Fruit fly (Drosophila melanogaster) whole organism, embryonic: ENCODE measurements around the gene CG8301.

Source experiments
- CG12071 ChIP-seq: fragments of 200-800 bp; sonication (Bioruptor generic); optimal IDR thresholded peaks from 3 replicates; lab custom pipeline; 2018; ENCODE audit warnings: missing biosample characterization, mild to moderate bottlenecking, missing genetic modification characterization
- CG12219 ChIP-seq: fragments of 200-800 bp; sonication (Bioruptor generic); optimal IDR thresholded peaks from 3 replicates; lab custom pipeline; 2018; ENCODE audit warnings: missing biosample characterization, mild to moderate bottlenecking, missing genetic modification characterization
- CG13424 ChIP-seq: fragments of 200-800 bp; sonication (Bioruptor generic); optimal IDR thresholded peaks from 2 replicates; lab custom pipeline; 2019; ENCODE audit warnings: missing biosample characterization, mild to moderate bottlenecking, missing genetic modification characterization, moderate library complexity
- CG14050 ChIP-seq: fragments of 200-800 bp; sonication (Bioruptor generic); IDR thresholded peaks from 3 replicates; pipeline ENCODE4 v1.3.6; 2022; ENCODE audit warnings: missing biosample characterization, missing genetic modification characterization
- CG15269 ChIP-seq: fragments of 200-800 bp; sonication (Bioruptor generic); optimal IDR thresholded peaks from 2 replicates; lab custom pipeline; 2018; ENCODE audit warnings: missing biosample characterization, mild to moderate bottlenecking, missing genetic modification characterization, moderate library complexity
- CG16813 ChIP-seq: fragments of 200-800 bp; sonication (Bioruptor generic); IDR thresholded peaks from 3 replicates; pipeline ENCODE4 v1.3.6; 2022; ENCODE audit warnings: missing biosample characterization, missing genetic modification characterization; ENCODE audit not compliant: partially characterized antibody
- CG17186 ChIP-seq: fragments of 200-800 bp; sonication (Bioruptor generic); optimal IDR thresholded peaks from 3 replicates; lab custom pipeline; 2017; ENCODE audit warnings: missing biosample characterization, missing genetic modification reagents, missing genetic modification characterization
- CG17328 ChIP-seq: fragments of 200-800 bp; sonication (Bioruptor generic); IDR thresholded peaks from 2 replicates; pipeline ENCODE4 v1.3.6; 2022; ENCODE audit warnings: missing biosample characterization, missing genetic modification characterization
- CG18011 ChIP-seq: fragments of 200-800 bp; sonication (Bioruptor generic); optimal IDR thresholded peaks from 2 replicates; lab custom pipeline; 2017; ENCODE audit warnings: missing biosample characterization, missing genetic modification characterization, mild to moderate bottlenecking, moderate library complexity, missing genotype
- CG2120 ChIP-seq: fragments of 200-800 bp; sonication (Bioruptor generic); optimal IDR thresholded peaks from 3 replicates; lab custom pipeline; 2016; ENCODE audit warnings: missing biosample characterization, missing genetic modification characterization
- CG30403 ChIP-seq: fragments of 200-800 bp; sonication (Bioruptor generic); optimal IDR thresholded peaks from 3 replicates; lab custom pipeline; 2016; ENCODE audit warnings: missing biosample characterization, missing genetic modification characterization
- CG30431 ChIP-seq: fragments of 200-800 bp; sonication (Bioruptor generic); optimal IDR thresholded peaks from 2 replicates; lab custom pipeline; 2017; ENCODE audit warnings: missing biosample characterization, missing genetic modification characterization
- CG4282 ChIP-seq: fragments of 200-800 bp; sonication (Bioruptor generic); optimal IDR thresholded peaks from 2 replicates; lab custom pipeline; 2016; ENCODE audit warnings: missing biosample characterization, missing genetic modification characterization
- CG5180 ChIP-seq: fragments of 200-800 bp; sonication (Bioruptor generic); optimal IDR thresholded peaks from 3 replicates; lab custom pipeline; 2017; ENCODE audit warnings: missing biosample characterization, missing genetic modification characterization, mild to moderate bottlenecking, moderate library complexity, missing genetic modification reagents
- CG5245 ChIP-seq: fragments of 200-800 bp; sonication (Bioruptor generic); optimal IDR thresholded peaks from 3 replicates; lab custom pipeline; 2016; ENCODE audit warnings: missing biosample characterization, missing genetic modification characterization
- CG7963 ChIP-seq: fragments of 200-800 bp; sonication (Bioruptor generic); IDR thresholded peaks from 3 replicates; pipeline ENCODE4 v1.3.6; 2022; ENCODE audit warnings: missing biosample characterization, missing genetic modification characterization; ENCODE audit not compliant: partially characterized antibody
- Camta ChIP-seq: fragments of 200-800 bp; sonication (Bioruptor generic); optimal IDR thresholded peaks from 2 replicates; lab custom pipeline; 2016; ENCODE audit warnings: missing biosample characterization, missing genetic modification characterization
- Dll ChIP-seq: fragments of 200-800 bp; sonication (Bioruptor generic); IDR thresholded peaks from 4 replicates; pipeline ENCODE4 v1.3.6; 2022; ENCODE audit warnings: missing biosample characterization, missing genetic modification characterization; ENCODE audit not compliant: partially characterized antibody
- Dref ChIP-seq: fragments of 200-800 bp; sonication (Bioruptor generic); IDR thresholded peaks from 2 replicates; pipeline ENCODE4 v1.3.6; 2022; ENCODE audit warnings: missing biosample characterization, missing genetic modification characterization
- Drgx ChIP-seq: fragments of 200-800 bp; sonication (Bioruptor generic); IDR thresholded peaks from 2 replicates; pipeline ENCODE4 v1.3.6; 2022; ENCODE audit warnings: missing biosample characterization, missing genetic modification characterization
- HLH4C ChIP-seq: fragments of 200-800 bp; sonication (Bioruptor generic); IDR thresholded peaks from 3 replicates; pipeline ENCODE4 v1.3.6; 2022; ENCODE audit warnings: missing biosample characterization, missing genetic modification characterization; ENCODE audit not compliant: partially characterized antibody
- Nf-YC ChIP-seq: fragments of 200-800 bp; optimal IDR thresholded peaks from 3 replicates; lab custom pipeline; 2019; ENCODE audit warnings: missing biosample characterization, mild to moderate bottlenecking, missing genetic modification characterization, moderate library complexity
- Pdp1 ChIP-seq, 2 experiments: fragments of 200-800 bp; sonication (Bioruptor generic); optimal IDR thresholded peaks; 3 replicates each; lab custom pipeline; 2016; ENCODE audit warnings: missing biosample characterization in 2 of 2, missing genetic modification characterization in 2 of 2, mild to moderate bottlenecking in 1 of 2, moderate library complexity in 1 of 2
- Xrp1 ChIP-seq: fragments of 200-800 bp; sonication (Bioruptor generic); IDR thresholded peaks from 2 replicates; pipeline ENCODE4 v1.3.6; 2022; ENCODE audit warnings: missing biosample characterization, missing genetic modification characterization
- bbx ChIP-seq: fragments of 200-800 bp; sonication (Bioruptor generic); IDR thresholded peaks from 2 replicates; pipeline ENCODE4 v1.3.6; 2022; ENCODE audit warnings: missing biosample characterization, missing genetic modification characterization; ENCODE audit not compliant: partially characterized antibody
- cas ChIP-seq: fragments of 200-800 bp; sonication (Bioruptor generic); IDR thresholded peaks from 2 replicates; pipeline ENCODE4 v1.3.6; 2022; ENCODE audit warnings: missing biosample characterization, missing genetic modification characterization
- cwo ChIP-seq: fragments of 200-800 bp; sonication (Bioruptor generic); optimal IDR thresholded peaks from 3 replicates; lab custom pipeline; 2017; ENCODE audit warnings: missing biosample characterization, missing genetic modification characterization, mild to moderate bottlenecking, moderate library complexity, missing genetic modification reagents
- dmrt99B ChIP-seq: fragments of 200-800 bp; sonication (Bioruptor generic); optimal IDR thresholded peaks from 2 replicates; lab custom pipeline; 2018; ENCODE audit warnings: missing biosample characterization, mild to moderate bottlenecking, missing genetic modification characterization, moderate library complexity
- grn ChIP-seq: fragments of 200-800 bp; sonication (Bioruptor generic); optimal IDR thresholded peaks from 3 replicates; lab custom pipeline; 2017; ENCODE audit warnings: missing biosample characterization, missing genetic modification characterization
- hb ChIP-seq: fragments of 200-800 bp; sonication (Bioruptor generic); IDR thresholded peaks from 3 replicates; pipeline ENCODE4 v1.3.6; 2022; ENCODE audit warnings: missing biosample characterization, missing genetic modification characterization; ENCODE audit not compliant: partially characterized antibody
- hkb ChIP-seq, 2 experiments: fragments of 200-800 bp in 1 of 2; fragments of >200 bp in 1 of 2; sonication (Bioruptor generic) in 1 of 2; IDR thresholded peaks in 1 of 2; optimal IDR thresholded peaks in 1 of 2; 2 replicates each; pipeline versions ENCODE4 v1.3.6 to Lab custom; 2017 to 2022; ENCODE audit warnings: missing biosample characterization in 1 of 2, missing genetic modification characterization in 1 of 2
- insv ChIP-seq, 2 experiments: fragments of 200-800 bp; sonication (Bioruptor generic); optimal IDR thresholded peaks; 3 replicates each; lab custom pipeline; 2016 to 2018; ENCODE audit warnings: missing biosample characterization in 2 of 2, missing genetic modification characterization in 2 of 2
- jing ChIP-seq: fragments of 200-800 bp; sonication (Bioruptor generic); optimal IDR thresholded peaks from 2 replicates; lab custom pipeline; 2018; ENCODE audit warnings: missing biosample characterization, mild to moderate bottlenecking, missing genetic modification characterization
- lola ChIP-seq, 3 experiments: fragments of >200 bp in 2 of 3; fragments of 200-800 bp in 1 of 3; sonication (Bioruptor generic) in 1 of 3; optimal IDR thresholded peaks; 2 replicates each; lab custom pipeline; 2017 to 2019; ENCODE audit warnings: missing biosample characterization in 3 of 3, missing genetic modification characterization in 3 of 3, mild to moderate bottlenecking in 1 of 3, moderate library complexity in 1 of 3
- luna ChIP-seq: fragments of 200-800 bp; sonication (Bioruptor generic); optimal IDR thresholded peaks from 2 replicates; lab custom pipeline; 2016; ENCODE audit warnings: missing biosample characterization, missing genetic modification characterization
- nerfin-2 ChIP-seq: fragments of 200-800 bp; sonication (Bioruptor generic); IDR thresholded peaks from 2 replicates; pipeline ENCODE4 v1.3.6; 2022; ENCODE audit warnings: missing biosample characterization, missing genetic modification characterization; ENCODE audit not compliant: partially characterized antibody
- nmo ChIP-seq: fragments of 200-800 bp; sonication (Bioruptor generic); optimal IDR thresholded peaks from 2 replicates; lab custom pipeline; 2018; ENCODE audit warnings: missing biosample characterization, mild to moderate bottlenecking, missing genetic modification characterization, moderate library complexity
- oc ChIP-seq: fragments of 200-800 bp; sonication (Bioruptor generic); optimal IDR thresholded peaks from 2 replicates; lab custom pipeline; 2018; ENCODE audit warnings: missing biosample characterization, mild to moderate bottlenecking, missing genetic modification characterization, moderate library complexity
- odd ChIP-seq: fragments of 200-800 bp; sonication (Bioruptor generic); optimal IDR thresholded peaks from 2 replicates; lab custom pipeline; 2017; ENCODE audit warnings: missing biosample characterization, mild to moderate bottlenecking, missing genetic modification characterization
- so ChIP-seq: fragments of 200-800 bp; sonication (Bioruptor generic); IDR thresholded peaks from 3 replicates; pipeline ENCODE4 v1.3.6; 2022; ENCODE audit warnings: missing biosample characterization, missing genetic modification characterization
- tna ChIP-seq: fragments of 200-800 bp; sonication (Bioruptor generic); IDR thresholded peaks from 2 replicates; pipeline ENCODE4 v1.3.6; 2022; ENCODE audit warnings: missing biosample characterization, missing genetic modification characterization; ENCODE audit not compliant: partially characterized antibody
- unc-4 ChIP-seq: fragments of 200-800 bp; sonication (Bioruptor generic); IDR thresholded peaks from 2 replicates; pipeline ENCODE4 v1.3.6; 2022; ENCODE audit warnings: missing biosample characterization, missing genetic modification characterization; ENCODE audit not compliant: partially characterized antibody
- usp ChIP-seq: fragments of >200 bp; optimal IDR thresholded peaks from 2 replicates; lab custom pipeline; 2017; ENCODE audit warnings: missing biosample characterization, missing genetic modification characterization
- wor ChIP-seq: fragments of 200-800 bp; sonication (Bioruptor generic); IDR thresholded peaks from 2 replicates; pipeline ENCODE4 v1.3.6; 2022; ENCODE audit warnings: missing biosample characterization, missing genetic modification characterization

The CG8301 gene

DNA sequence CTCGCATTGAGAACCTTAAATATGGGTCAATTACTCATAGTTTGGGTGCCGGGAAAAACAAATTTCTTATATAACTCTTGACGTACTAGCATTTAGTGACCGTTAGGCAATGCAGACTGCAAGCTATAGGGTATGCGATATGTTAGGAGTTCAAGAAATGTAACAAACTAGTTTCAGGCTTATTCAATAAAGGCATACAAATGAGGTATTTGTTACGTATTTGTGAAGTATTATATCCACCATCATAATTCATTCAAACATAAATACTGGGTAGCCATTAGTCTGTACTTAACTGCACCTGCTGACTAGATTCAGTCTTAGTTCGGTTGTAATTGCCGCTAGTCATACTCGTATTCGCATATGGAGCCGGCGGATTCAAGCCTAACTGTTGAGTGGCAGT, 27.1 kb downstream of the CG8301 start (continued):
- no peak for TF ChIP-seq Camta (GFP tag; lab: Kevin White, UChicago)
- no peak for TF ChIP-seq CG5180 (GFP tag; lab: Kevin White, UChicago)
- TF ChIP-seq nerfin-2 (GFP tag; lab: Robert Waterston, UW), result peak; percentile 62
- no peak for TF ChIP-seq CG30431
- peak; percentile 78 for TF ChIP-seq tna (GFP tag; lab: Robert Waterston, UW)
- TF ChIP-seq dmrt99B (tag; lab: Kevin White, UChicago), result no peak
- TF ChIP-seq grn, result no peak
- TF ChIP-seq nmo (GFP tag; lab: Kevin White, UChicago), result no peak
- TF ChIP-seq CG30403 (GFP tag; lab: Kevin White, UChicago), result no peak
- TF ChIP-seq usp (GFP tag; lab: Kevin White, UChicago), result no peak
- peak in 1 of 2 experiments; percentile 67 for TF ChIP-seq Pdp1 (GFP tag; optimal IDR thresholded peaks at IDR 0.05; lab: Kevin White, UChicago)
- TF ChIP-seq HLH4C (GFP tag; lab: Robert Waterston, UW), result peak; percentile 87
- no peak for TF ChIP-seq CG5245 (GFP tag; lab: Kevin White, UChicago)
- no peak for TF ChIP-seq CG17186 (GFP tag; lab: Kevin White, UChicago)
- TF ChIP-seq CG15269, result no peak
- TF ChIP-seq insv (GFP tag; optimal IDR thresholded peaks at IDR 0.05; lab: Kevin White, UChicago), result no peak
- TF ChIP-seq luna (GFP tag; lab: Kevin White, UChicago), result no peak
- no peak for TF ChIP-seq odd (GFP tag; lab: Kevin White, UChicago)
- peak; percentile 31; the same call in 1 of the 2 replicates for TF ChIP-seq bbx (GFP tag; lab: Robert Waterston, UW)
- no peak for TF ChIP-seq Dref (GFP tag; lab: Robert Waterston, UW)
- no peak for TF ChIP-seq wor (GFP tag; lab: Robert Waterston, UW)
- TF ChIP-seq CG13424 (tag; lab: Kevin White, UChicago), result no peak
- TF ChIP-seq Nf-YC (tag; lab: Kevin White, UChicago), result no peak
- TF ChIP-seq CG18011 (GFP tag; lab: Kevin White, UChicago), result no peak
- TF ChIP-seq CG2120 (GFP tag; lab: Kevin White, UChicago), result no peak
- no peak for TF ChIP-seq oc
- TF ChIP-seq CG12219 (GFP tag; lab: Kevin White, UChicago), result no peak
- TF ChIP-seq lola (GFP tag; optimal IDR thresholded peaks at IDR 0.05; lab: Kevin White, UChicago), result no peak
- TF ChIP-seq jing (GFP tag; lab: Kevin White, UChicago), result no peak
- TF ChIP-seq Xrp1 (GFP tag; lab: Robert Waterston, UW), result no peak
- peak; percentile 58; the same call in 1 of the 3 replicates for TF ChIP-seq CG7963
- no peak for TF ChIP-seq so
- no peak for TF ChIP-seq CG12071 (GFP tag; lab: Kevin White, UChicago)
- 0 out of 4 replicates have a peak, but pooled peaks have one; percentile 19 for TF ChIP-seq Dll (GFP tag; lab: Robert Waterston, UW)
- TF ChIP-seq hb (GFP tag; lab: Robert Waterston, UW), result 0 out of 3 replicates have a peak, but pooled peaks have one; percentile 20
- no peak for TF ChIP-seq hkb (optimal IDR thresholded peaks at IDR 0.05; lab: Kevin White, UChicago)
- no peak for TF ChIP-seq hkb (GFP tag; IDR thresholded peaks at IDR 0.05; lab: Robert Waterston, UW)
- TF ChIP-seq unc-4 (GFP tag; lab: Robert Waterston, UW), result no peak
- no peak for TF ChIP-seq CG17328 (GFP tag; lab: Robert Waterston, UW)
- no peak for TF ChIP-seq cwo (GFP tag; lab: Kevin White, UChicago)
- no peak for TF ChIP-seq CG4282 (GFP tag; lab: Kevin White, UChicago)
- peak; percentile 60 for TF ChIP-seq CG16813 (GFP tag; lab: Robert Waterston, UW)
- no peak for TF ChIP-seq CG14050 (GFP tag; lab: Robert Waterston, UW)
- no peak for TF ChIP-seq cas
- TF ChIP-seq Drgx, result 0 out of 2 replicates have a peak, but pooled peaks have one; percentile 15
